Fruit fly (Drosophila melanogaster) whole organism, embryonic: Measurements from ENCODE around the gene CG32413.

ENCODE experiments used
- CG10147 ChIP-seq: fragments of 200-800 bp; sonication (Bioruptor generic); optimal IDR thresholded peaks from 2 replicates; lab custom pipeline; 2019; ENCODE audit warnings: missing biosample characterization, mild to moderate bottlenecking, missing genetic modification characterization, moderate library complexity
- CG10462 ChIP-seq: fragments of 200-800 bp; sonication (Bioruptor generic); optimal IDR thresholded peaks from 2 replicates; lab custom pipeline; 2016; ENCODE audit warnings: missing biosample characterization, missing genetic modification characterization
- CG10654 ChIP-seq: fragments of 200-800 bp; sonication (Bioruptor generic); optimal IDR thresholded peaks from 2 replicates; lab custom pipeline; 2016; ENCODE audit warnings: missing biosample characterization, missing genetic modification characterization
- CG11456 ChIP-seq: fragments of 200-800 bp; sonication (Bioruptor generic); IDR thresholded peaks from 3 replicates; pipeline ENCODE4 v1.3.6; 2022; ENCODE audit warnings: missing biosample characterization, missing genetic modification characterization
- CG12659 ChIP-seq: fragments of 200-800 bp; sonication (Bioruptor generic); optimal IDR thresholded peaks from 3 replicates; lab custom pipeline; 2017; ENCODE audit warnings: mild to moderate bottlenecking, missing biosample characterization, missing genetic modification reagents, missing genetic modification characterization
- CG12769 ChIP-seq: fragments of 200-800 bp; sonication (Bioruptor generic); optimal IDR thresholded peaks from 2 replicates; lab custom pipeline; 2019; ENCODE audit warnings: missing biosample characterization, mild to moderate bottlenecking, missing genetic modification characterization, moderate library complexity
- CG13123 ChIP-seq: fragments of 200-800 bp; sonication (Bioruptor generic); optimal IDR thresholded peaks from 2 replicates; lab custom pipeline; 2016; ENCODE audit warnings: missing biosample characterization, missing genetic modification characterization
- CG13287 ChIP-seq: fragments of 200-800 bp; sonication (Bioruptor generic); IDR thresholded peaks from 2 replicates; pipeline ENCODE4 v1.3.6; 2022; ENCODE audit warnings: missing biosample characterization, missing genetic modification characterization; ENCODE audit not compliant: partially characterized antibody
- CG14710 ChIP-seq: fragments of 200-800 bp; sonication (Bioruptor generic); optimal IDR thresholded peaks from 3 replicates; lab custom pipeline; 2019; ENCODE audit warnings: missing biosample characterization, mild to moderate bottlenecking, missing genetic modification characterization, moderate library complexity
- CG14965 ChIP-seq: fragments of 200-800 bp; sonication (Bioruptor generic); optimal IDR thresholded peaks from 2 replicates; lab custom pipeline; 2016; ENCODE audit warnings: missing biosample characterization, missing genetic modification characterization, borderline replicate concordance
- CG3281 ChIP-seq: fragments of 200-800 bp; sonication (Bioruptor generic); optimal IDR thresholded peaks from 3 replicates; lab custom pipeline; 2017; ENCODE audit warnings: missing biosample characterization, mild to moderate bottlenecking, missing genetic modification characterization
- CG33213 ChIP-seq: fragments of 200-800 bp; sonication (Bioruptor generic); optimal IDR thresholded peaks from 3 replicates; lab custom pipeline; 2016; ENCODE audit warnings: missing biosample characterization, missing genetic modification characterization
- CG34224 ChIP-seq: fragments of 200-800 bp; sonication (Bioruptor generic); IDR thresholded peaks from 3 replicates; pipeline ENCODE4 v1.3.6; 2022; ENCODE audit warnings: missing biosample characterization, missing genetic modification characterization; ENCODE audit not compliant: partially characterized antibody
- CG34422 ChIP-seq: fragments of 200-800 bp; sonication (Bioruptor generic); IDR thresholded peaks from 3 replicates; pipeline ENCODE4 v1.3.6; 2022; ENCODE audit warnings: missing biosample characterization, missing genetic modification characterization
- CG4282 ChIP-seq: fragments of 200-800 bp; sonication (Bioruptor generic); optimal IDR thresholded peaks from 2 replicates; lab custom pipeline; 2016; ENCODE audit warnings: missing biosample characterization, missing genetic modification characterization
- Camta ChIP-seq: fragments of 200-800 bp; sonication (Bioruptor generic); optimal IDR thresholded peaks from 2 replicates; lab custom pipeline; 2016; ENCODE audit warnings: missing biosample characterization, missing genetic modification characterization
- HLHmδ ChIP-seq: fragments of 200-800 bp; sonication (Bioruptor generic); optimal IDR thresholded peaks from 2 replicates; lab custom pipeline; 2018; ENCODE audit warnings: missing biosample characterization, mild to moderate bottlenecking, missing genetic modification characterization, moderate library complexity
- HmgD ChIP-seq: fragments of 200-800 bp; sonication (Bioruptor generic); optimal IDR thresholded peaks from 3 replicates; lab custom pipeline; 2016; ENCODE audit warnings: missing biosample characterization, missing genetic modification characterization
- Hr78 ChIP-seq, 2 experiments: fragments of 200-800 bp in 1 of 2; fragments of >200 bp in 1 of 2; sonication (Bioruptor generic) in 1 of 2; optimal IDR thresholded peaks; 2 replicates each; lab custom pipeline; 2017 to 2019; ENCODE audit warnings: missing biosample characterization in 2 of 2, missing genetic modification characterization in 2 of 2, mild to moderate bottlenecking in 1 of 2, moderate library complexity in 1 of 2
- Lhr ChIP-seq: fragments of 200-800 bp; sonication (Bioruptor generic); optimal IDR thresholded peaks from 3 replicates; lab custom pipeline; 2017; ENCODE audit warnings: mild to moderate bottlenecking, missing biosample characterization, missing genetic modification reagents, missing genetic modification characterization
- Lim3 ChIP-seq: fragments of 200-800 bp; sonication (Bioruptor generic); IDR thresholded peaks from 2 replicates; pipeline ENCODE4 v1.3.6; 2022; ENCODE audit warnings: missing biosample characterization, missing genetic modification characterization
- MBD-R2 ChIP-seq: fragments of 200-800 bp; sonication (Bioruptor generic); IDR thresholded peaks from 2 replicates; pipeline ENCODE4 v1.3.6; 2022; ENCODE audit warnings: missing biosample characterization, missing genetic modification characterization
- Max ChIP-seq: fragments of 200-800 bp; sonication (Bioruptor generic); optimal IDR thresholded peaks from 2 replicates; lab custom pipeline; 2016; ENCODE audit warnings: missing biosample characterization, mild to moderate bottlenecking, missing genetic modification characterization
- Med ChIP-seq: fragments of 200-800 bp; sonication (Bioruptor generic); peaks from one replicate; lab custom pipeline; 2016; ENCODE audit warnings: missing biosample characterization, missing genetic modification characterization, mild to moderate bottlenecking, inconsistent platforms, moderate library complexity
- Oaz ChIP-seq: fragments of 200-800 bp; sonication (Bioruptor generic); IDR thresholded peaks from 2 replicates; pipeline ENCODE4 v1.3.6; 2022; ENCODE audit warnings: missing biosample characterization, missing genetic modification characterization
- Scr ChIP-seq: fragments of 200-800 bp; sonication (Bioruptor generic); IDR thresholded peaks from 2 replicates; pipeline ENCODE4 v1.3.6; 2022; ENCODE audit warnings: missing biosample characterization, missing genetic modification characterization; ENCODE audit not compliant: partially characterized antibody
- Stat92E ChIP-seq, 3 experiments: fragments of >200 bp in 2 of 3; fragments of 200-800 bp in 1 of 3; sonication (Bioruptor generic) in 1 of 3; optimal IDR thresholded peaks; 2 replicates each; lab custom pipeline; 2017 to 2019; ENCODE audit warnings: missing biosample characterization in 3 of 3, missing genetic modification characterization in 3 of 3, mild to moderate bottlenecking in 1 of 3, moderate library complexity in 1 of 3
- Xrp1 ChIP-seq: fragments of 200-800 bp; sonication (Bioruptor generic); IDR thresholded peaks from 2 replicates; pipeline ENCODE4 v1.3.6; 2022; ENCODE audit warnings: missing biosample characterization, missing genetic modification characterization
- chif ChIP-seq, 2 experiments: fragments of 200-800 bp; sonication (Bioruptor generic); optimal IDR thresholded peaks; 3 replicates each; lab custom pipeline; 2016; ENCODE audit warnings: missing biosample characterization in 2 of 2, missing genetic modification characterization in 2 of 2
- crp ChIP-seq, 2 experiments: fragments of 200-800 bp; sonication (Bioruptor generic); optimal IDR thresholded peaks; 2 replicates in 1 of 2; 3 replicates in 1 of 2; lab custom pipeline; 2017; ENCODE audit warnings: missing biosample characterization in 2 of 2, missing genetic modification characterization in 2 of 2, mild to moderate bottlenecking in 1 of 2, moderate library complexity in 1 of 2
- disco-r ChIP-seq: fragments of 200-800 bp; sonication (Bioruptor generic); optimal IDR thresholded peaks from 2 replicates; lab custom pipeline; 2016; ENCODE audit warnings: missing biosample characterization, missing genetic modification characterization
- dpn ChIP-seq, 2 experiments: fragments of 200-800 bp; sonication (Bioruptor generic); optimal IDR thresholded peaks; 3 replicates each; lab custom pipeline; 2016; ENCODE audit warnings: missing biosample characterization in 2 of 2, missing genetic modification characterization in 2 of 2
- fd64A ChIP-seq: fragments of 200-800 bp; sonication (Bioruptor generic); optimal IDR thresholded peaks from 3 replicates; lab custom pipeline; 2018; ENCODE audit warnings: missing biosample characterization, mild to moderate bottlenecking, missing genetic modification characterization
- gt ChIP-seq: fragments of 200-800 bp; sonication (Bioruptor generic); IDR thresholded peaks from 2 replicates; pipeline ENCODE4 v1.3.6; 2022; ENCODE audit warnings: missing biosample characterization, missing genetic modification characterization
- hkb ChIP-seq, 2 experiments: fragments of 200-800 bp in 1 of 2; fragments of >200 bp in 1 of 2; sonication (Bioruptor generic) in 1 of 2; IDR thresholded peaks in 1 of 2; optimal IDR thresholded peaks in 1 of 2; 2 replicates each; pipeline versions ENCODE4 v1.3.6 to Lab custom; 2017 to 2022; ENCODE audit warnings: missing biosample characterization in 1 of 2, missing genetic modification characterization in 1 of 2
- jigr1 ChIP-seq: fragments of 200-800 bp; sonication (Bioruptor generic); IDR thresholded peaks from 3 replicates; pipeline ENCODE4 v1.3.6; 2022; ENCODE audit warnings: missing biosample characterization, missing genetic modification characterization
- jumu ChIP-seq: fragments of 200-800 bp; sonication (Bioruptor generic); optimal IDR thresholded peaks from 3 replicates; lab custom pipeline; 2016; ENCODE audit warnings: missing biosample characterization, missing genetic modification characterization
- knrl ChIP-seq: fragments of 200-800 bp; sonication (Bioruptor generic); IDR thresholded peaks from 3 replicates; pipeline ENCODE4 v1.3.6; 2022; ENCODE audit warnings: missing biosample characterization, missing genetic modification characterization; ENCODE audit not compliant: partially characterized antibody
- pzg ChIP-seq: fragments of 200-800 bp; sonication (Bioruptor generic); optimal IDR thresholded peaks from 3 replicates; lab custom pipeline; 2018; ENCODE audit warnings: missing biosample characterization, mild to moderate bottlenecking, missing genetic modification characterization, moderate library complexity
- row ChIP-seq: fragments of 200-800 bp; sonication (Bioruptor generic); IDR thresholded peaks from 3 replicates; pipeline ENCODE4 v1.3.6; 2022; ENCODE audit warnings: missing biosample characterization, missing genetic modification characterization
- scrt ChIP-seq: fragments of 200-800 bp; sonication (Bioruptor generic); optimal IDR thresholded peaks from 2 replicates; lab custom pipeline; 2018; ENCODE audit warnings: missing biosample characterization, mild to moderate bottlenecking, missing genetic modification characterization, moderate library complexity
- sd ChIP-seq: fragments of 200-800 bp; sonication (Bioruptor generic); optimal IDR thresholded peaks from 3 replicates; lab custom pipeline; 2018; ENCODE audit warnings: missing biosample characterization, mild to moderate bottlenecking, missing genetic modification characterization, moderate library complexity
- sna ChIP-seq: fragments of 200-800 bp; sonication (Bioruptor generic); IDR thresholded peaks from 2 replicates; pipeline ENCODE4 v1.3.6; 2022; ENCODE audit warnings: missing biosample characterization, missing genetic modification characterization; ENCODE audit not compliant: partially characterized antibody
- sqz ChIP-seq: fragments of 200-800 bp; sonication (Bioruptor generic); optimal IDR thresholded peaks from 3 replicates; lab custom pipeline; 2018; ENCODE audit warnings: missing biosample characterization, mild to moderate bottlenecking, missing genetic modification characterization
- tin ChIP-seq: fragments of 200-800 bp; sonication (Bioruptor generic); optimal IDR thresholded peaks from 3 replicates; lab custom pipeline; 2016; ENCODE audit warnings: missing biosample characterization, missing genetic modification characterization
- tll ChIP-seq, 2 experiments: fragments of 200-800 bp in 1 of 2; fragments of >200 bp in 1 of 2; sonication (Bioruptor generic) in 1 of 2; optimal IDR thresholded peaks; 2 replicates each; lab custom pipeline; 2017 to 2019; ENCODE audit warnings: missing biosample characterization in 2 of 2, missing genetic modification characterization in 2 of 2, mild to moderate bottlenecking in 1 of 2, moderate library complexity in 1 of 2
- toy ChIP-seq: fragments of 200-800 bp; sonication (Bioruptor generic); IDR thresholded peaks from 2 replicates; pipeline ENCODE4 v1.3.6; 2022; ENCODE audit warnings: missing biosample characterization, missing genetic modification characterization
- unc-4 ChIP-seq: fragments of 200-800 bp; sonication (Bioruptor generic); IDR thresholded peaks from 2 replicates; pipeline ENCODE4 v1.3.6; 2022; ENCODE audit warnings: missing biosample characterization, missing genetic modification characterization; ENCODE audit not compliant: partially characterized antibody

CG32413 gene

dm6 chr3L:5899305-5899704 lies 4.5 kb downstream of the CG32413 start, which contains the start of gene CG32409 (continued):
- TF ChIP-seq Med = peak; percentile 83
- peak; percentile 27 for TF ChIP-seq HmgD (GFP tag; lab: Kevin White, UChicago)
- TF ChIP-seq CG10462 = no peak
- TF ChIP-seq CG33213 (GFP tag; lab: Kevin White, UChicago) = peak; percentile 22
- TF ChIP-seq CG34422 (GFP tag; lab: Robert Waterston, UW) = no peak; the same call in 2 of the 3 replicates
- TF ChIP-seq Stat92E (GFP tag; optimal IDR thresholded peaks at IDR 0.05; lab: Kevin White, UChicago) = peak in 1 of 3 experiments; percentile 62
- peak; percentile 38; the same call in 1 of the 2 replicates for TF ChIP-seq CG13287 (GFP tag; lab: Robert Waterston, UW)
- TF ChIP-seq unc-4 (GFP tag; lab: Robert Waterston, UW) = 0 out of 2 replicates have a peak, but pooled peaks have one; percentile 18
- TF ChIP-seq CG14710 (tag; lab: Kevin White, UChicago) = no peak
- TF ChIP-seq Max (GFP tag; lab: Kevin White, UChicago) = peak; percentile 96
- TF ChIP-seq Lhr (GFP tag; lab: Kevin White, UChicago) = peak; percentile 72
- no peak for TF ChIP-seq sna
- 0 out of 3 replicates have a peak, but pooled peaks have one; percentile 9 for TF ChIP-seq row (GFP tag; lab: Robert Waterston, UW)
- peak; percentile 70 for TF ChIP-seq MBD-R2 (GFP tag; lab: Robert Waterston, UW)
- TF ChIP-seq hkb (optimal IDR thresholded peaks at IDR 0.05; lab: Kevin White, UChicago) = peak; percentile 47
- TF ChIP-seq hkb (GFP tag; IDR thresholded peaks at IDR 0.05; lab: Robert Waterston, UW) = no peak
- peak in 1 of 2 experiments; percentile 14 for TF ChIP-seq chif (GFP tag; optimal IDR thresholded peaks at IDR 0.05; lab: Kevin White, UChicago)
- TF ChIP-seq, all 482 proteins: peak for 51

- TF ChIP-seq toy (no peak), CG10147 (no peak), Camta (GFP tag; lab: Kevin White, UChicago) (no peak), Scr (GFP tag; lab: Robert Waterston, UW) (peak; percentile 40), crp (GFP tag; optimal IDR thresholded peaks at IDR 0.05; lab: Kevin White, UChicago) (no peak), disco-r (GFP tag; lab: Kevin White, UChicago) (no peak), knrl (GFP tag; lab: Robert Waterston, UW) (no peak), CG4282 (no peak), Oaz (GFP tag; lab: Robert Waterston, UW) (no peak), scrt (GFP tag; lab: Kevin White, UChicago) (no peak), jigr1 (GFP tag; lab: Robert Waterston, UW) (no peak), CG3281 (no peak), sd (tag; lab: Kevin White, UChicago) (no peak), Hr78 (GFP tag; optimal IDR thresholded peaks at IDR 0.05; lab: Kevin White, UChicago) (no peak), fd64A (GFP tag; lab: Kevin White, UChicago) (no peak), CG34224 (peak; percentile 43; the same call in 1 of the 3 replicates), pzg (peak; percentile 79), dpn (GFP tag; optimal IDR thresholded peaks at IDR 0.05; lab: Kevin White, UChicago) (no peak), HLHmδ (GFP tag; lab: Kevin White, UChicago) (no peak), Lim3 (GFP tag; lab: Robert Waterston, UW) (no peak), CG12769 (tag; lab: Kevin White, UChicago) (no peak), Xrp1 (no peak), CG11456 (GFP tag; lab: Robert Waterston, UW) (no peak), gt (no peak), tll (GFP tag; optimal IDR thresholded peaks at IDR 0.05; lab: Kevin White, UChicago) (no peak), CG12659 (GFP tag; lab: Kevin White, UChicago) (no peak), CG14965 (GFP tag; lab: Kevin White, UChicago) (no peak), jumu (no peak), CG13123 (GFP tag; lab: Kevin White, UChicago) (no peak), sqz (GFP tag; lab: Kevin White, UChicago) (no peak), CG10654 (GFP tag; lab: Kevin White, UChicago) (no peak), tin (GFP tag; lab: Kevin White, UChicago) (no peak)
Measured at dm6 chr3L:5897228-5897688, 6.6 kb downstream of the CG32413 start, which contains the start of the genes PolE2 and CG5592. PolE2 (minus strand) TSS chr3L:5897435. CG5592 (plus strand) TSS chr3L:5897638.
